Fruit fly (Drosophila melanogaster): ENCODE results near the gene GluRS-m.

Gene GluRS-m

DNA sequence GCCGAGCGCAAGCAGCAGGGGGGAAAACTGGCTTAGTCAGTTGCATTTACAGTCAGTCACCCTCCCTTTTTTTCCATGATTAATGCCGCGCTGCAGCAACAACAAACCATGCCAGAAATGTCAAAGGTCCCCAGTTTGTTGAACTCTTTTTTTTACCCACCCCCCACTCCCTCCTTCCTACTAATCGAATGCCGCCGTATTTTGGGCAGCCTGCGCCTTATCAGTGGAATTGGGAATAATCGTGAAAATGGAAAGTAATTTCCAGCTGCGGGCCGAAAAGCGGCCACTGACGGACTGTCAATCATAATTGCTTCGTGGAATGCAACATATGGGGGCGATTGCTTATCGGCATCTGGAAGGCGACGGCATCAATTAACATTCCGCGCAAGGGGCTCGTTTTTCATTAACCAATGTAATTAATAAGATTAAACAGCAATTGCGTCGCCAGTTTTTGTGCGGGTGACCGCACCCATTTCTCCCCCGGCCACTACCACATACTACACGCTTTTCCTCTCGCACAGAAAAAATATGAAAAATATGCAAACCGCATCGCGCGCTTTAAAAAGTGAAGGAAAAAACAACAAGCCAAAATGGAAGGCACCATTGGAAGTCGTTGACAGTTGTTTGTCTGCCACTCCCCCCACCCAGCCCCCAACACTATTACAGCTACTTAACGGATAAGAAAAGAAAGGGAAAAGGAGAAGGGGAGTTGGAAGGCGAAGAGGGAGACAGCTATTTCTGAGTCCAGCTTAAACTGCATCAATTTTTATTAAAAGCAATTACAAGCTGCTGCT, 7.3 kb downstream of the GluRS-m start:
- TF ChIP-seq Hr83 (GFP tag; optimal IDR thresholded peaks at IDR 0.05; ENCODE audit: poor library complexity, severe bottlenecking) (no peak), OdsH (GFP tag; optimal IDR thresholded peaks at IDR 0.05) (no peak), Rel (GFP tag; optimal IDR thresholded peaks at IDR 0.05) (no peak), Rel (tag; optimal IDR thresholded peaks at IDR 0.05) (peak; percentile 19), lola (GFP tag; optimal IDR thresholded peaks at IDR 0.05) (no peak), Dif (GFP tag; optimal IDR thresholded peaks at IDR 0.05; ENCODE audit: partially characterized antibody) (peak; percentile 1)

DNA sequence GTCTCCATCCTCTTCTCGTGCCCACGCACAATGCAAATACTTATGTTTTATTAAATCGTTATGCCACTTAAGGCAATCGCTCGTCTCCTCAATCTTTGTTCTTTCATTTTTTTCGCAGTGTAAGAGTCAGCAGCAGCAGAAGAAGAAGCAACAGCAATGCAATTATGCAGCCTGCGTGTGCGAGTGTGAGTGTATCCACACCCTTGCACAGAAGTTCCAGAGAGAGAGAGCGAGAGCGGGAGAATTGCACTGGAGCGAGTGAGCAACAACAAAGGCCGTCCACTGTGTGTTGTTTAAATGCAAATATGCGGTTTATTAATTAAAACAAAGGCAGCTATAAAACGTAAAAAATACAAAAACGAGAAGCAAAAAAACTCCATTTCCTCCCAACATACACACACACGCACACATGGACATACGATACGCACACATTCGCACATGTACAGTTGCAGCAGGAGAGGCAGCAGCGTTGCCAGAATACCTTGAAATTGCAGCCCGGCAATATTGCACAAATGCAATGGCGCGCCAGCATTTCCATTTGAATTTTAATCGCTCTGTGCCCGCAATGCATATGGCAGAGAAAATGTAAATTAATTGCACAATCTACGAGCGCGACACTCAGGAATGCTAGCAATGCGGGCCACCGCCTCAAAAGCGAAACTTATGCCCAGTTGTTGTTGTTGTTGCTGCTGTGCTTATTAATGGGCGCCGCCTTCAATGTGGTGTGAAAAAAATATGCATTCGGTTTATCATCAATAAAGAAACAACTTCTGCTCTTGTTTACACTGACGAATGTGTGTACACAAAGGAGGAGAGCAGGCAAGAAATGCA, 8.2 kb downstream of the GluRS-m start:
- TF ChIP-seq OdsH (GFP tag; optimal IDR thresholded peaks at IDR 0.05) (peak; percentile 54), CrebA (GFP tag; optimal IDR thresholded peaks at IDR 0.05; ENCODE audit: borderline replicate concordance) (no peak), dsf (GFP tag; optimal IDR thresholded peaks at IDR 0.05; ENCODE audit: borderline replicate concordance) (peak; percentile 78), jim (GFP tag; optimal IDR thresholded peaks at IDR 0.05) (peak; percentile 76), Vsx2 (GFP tag; optimal IDR thresholded peaks at IDR 0.05; ENCODE audit: partially characterized antibody) (peak; percentile 1), ey (GFP tag; optimal IDR thresholded peaks at IDR 0.05) (peak; percentile 44), Abd-B (GFP tag; optimal IDR thresholded peaks at IDR 0.05) (no peak), br (GFP tag; optimal IDR thresholded peaks at IDR 0.05) (peak; percentile 62), GATAd (GFP tag; optimal IDR thresholded peaks at IDR 0.05) (peak; percentile 31), usp (GFP tag; optimal IDR thresholded peaks at IDR 0.05) (no peak), Hnf4 (GFP tag; optimal IDR thresholded peaks at IDR 0.05) (peak; percentile 70), woc (GFP tag; optimal IDR thresholded peaks at IDR 0.05) (peak; percentile 6), sage (GFP tag; optimal IDR thresholded peaks at IDR 0.05) (no peak), CG9705 (GFP tag; optimal IDR thresholded peaks at IDR 0.05) (peak; percentile 60), Jra (GFP tag; optimal IDR thresholded peaks at IDR 0.05) (peak; percentile 60), rgr (GFP tag; optimal IDR thresholded peaks at IDR 0.05) (peak; percentile 70), brk (GFP tag; optimal IDR thresholded peaks at IDR 0.05) (no peak), Rel (GFP tag; optimal IDR thresholded peaks at IDR 0.05) (no peak), Rel (tag; optimal IDR thresholded peaks at IDR 0.05) (no peak), tai (GFP tag; optimal IDR thresholded peaks at IDR 0.05) (no peak), foxo (GFP tag; optimal IDR thresholded peaks at IDR 0.05) (peak in 1 of 2 experiments; percentile 66), CG32264 (GFP tag; optimal IDR thresholded peaks at IDR 0.05) (peak; percentile 9), Myc (optimal IDR thresholded peaks at IDR 0.05) (no peak), pan (optimal IDR thresholded peaks at IDR 0.05) (no peak), Hr78 (GFP tag; optimal IDR thresholded peaks at IDR 0.05) (no peak), lola (GFP tag; optimal IDR thresholded peaks at IDR 0.05) (no peak), Dfd (GFP tag; optimal IDR thresholded peaks at IDR 0.05) (no peak), fru (GFP tag; optimal IDR thresholded peaks at IDR 0.05) (peak; percentile 45), h (GFP tag; optimal IDR thresholded peaks at IDR 0.05) (peak; percentile 45), dmrt93B (GFP tag; optimal IDR thresholded peaks at IDR 0.05) (peak; percentile 41), sv (GFP tag; optimal IDR thresholded peaks at IDR 0.05) (no peak), Mio (GFP tag; optimal IDR thresholded peaks at IDR 0.05) (no peak), N (GFP tag; optimal IDR thresholded peaks at IDR 0.05) (no peak), psq (GFP tag; optimal IDR thresholded peaks at IDR 0.05) (peak; percentile 36), HLH106 (tag; optimal IDR thresholded peaks at IDR 0.05) (peak; percentile 47), Hr83 (GFP tag; optimal IDR thresholded peaks at IDR 0.05; ENCODE audit: poor library complexity, severe bottlenecking) (peak; percentile 96), dl (GFP tag; optimal IDR thresholded peaks at IDR 0.05; ENCODE audit: insufficient read depth in 1 of 2, partially characterized antibody in 2 of 2) (peak; percentile 38 to 76), Dif (GFP tag; optimal IDR thresholded peaks at IDR 0.05; ENCODE audit: partially characterized antibody) (peak; percentile 5), Sp1 (GFP tag; optimal IDR thresholded peaks at IDR 0.05) (peak; percentile 63)

All from whole organism, wandering third instar larva.